Fruit fly (Drosophila melanogaster): ENCODE data around the gene CG34057.
"Not testable (repeated sequence)": the region's sequence is repeated elsewhere in the genome, so short reads cannot be mapped to it uniquely, and the experiment has no call there.

CG34057 gene

DNA sequence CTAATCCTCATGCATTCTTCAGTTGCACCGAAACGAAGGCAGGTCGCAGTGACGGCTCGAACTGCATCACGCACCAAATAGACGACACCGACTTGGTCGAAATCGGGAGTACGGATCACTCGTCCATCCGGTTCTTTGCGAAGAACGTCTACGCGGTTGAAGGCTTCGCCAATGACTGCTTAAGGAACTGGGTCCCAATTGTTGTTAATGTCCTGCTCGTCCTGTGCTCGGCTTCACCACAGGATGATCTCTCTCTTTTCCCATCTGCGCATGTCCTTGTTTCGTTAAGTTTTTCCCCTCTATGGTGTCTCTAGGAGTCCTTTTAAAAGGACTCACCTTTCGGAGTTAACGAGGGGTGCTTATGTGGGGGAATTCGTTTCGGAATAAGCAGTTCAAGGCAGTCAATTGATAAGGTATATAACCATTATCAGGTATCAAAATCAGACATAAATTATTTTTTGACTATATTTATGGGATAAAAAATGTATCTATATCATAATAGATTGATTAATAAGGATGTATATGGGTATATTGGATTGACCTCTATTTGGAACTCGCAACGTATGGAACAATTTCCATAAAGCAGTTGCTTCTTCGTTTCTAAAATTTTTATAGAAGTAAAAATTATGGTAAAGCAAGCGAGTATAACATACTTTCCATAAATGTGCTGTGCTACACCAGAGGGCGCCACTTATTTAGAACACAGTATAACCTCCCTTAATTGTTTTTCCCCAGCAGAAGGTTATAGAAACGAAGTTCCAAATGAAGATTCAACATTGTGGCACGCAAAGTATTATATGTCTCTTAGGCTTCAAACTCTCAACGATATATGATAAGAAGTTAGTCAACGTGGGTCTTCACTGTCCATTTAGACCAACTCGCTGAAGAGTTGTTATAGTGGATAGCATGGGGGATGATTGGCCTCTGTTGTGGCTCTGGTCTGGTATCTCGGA lies 39.8 kb upstream of the CG34057 start, which contains the start of gene dpr20 (continued):
- TF ChIP-seq Met (GFP tag; optimal IDR thresholded peaks at IDR 0.05) (peak; percentile 65), esn (GFP tag; optimal IDR thresholded peaks at IDR 0.05) (peak; percentile 66), CG34406 (GFP tag; optimal IDR thresholded peaks at IDR 0.05) (peak; percentile 44), OdsH (GFP tag; optimal IDR thresholded peaks at IDR 0.05) (peak; percentile 77), Ets21C (GFP tag; optimal IDR thresholded peaks at IDR 0.05) (peak; percentile 37), CG16779 (tag; optimal IDR thresholded peaks at IDR 0.05) (peak; percentile 32), CG9139 (GFP tag; optimal IDR thresholded peaks at IDR 0.05) (peak; percentile 53), Blimp-1 (GFP tag; optimal IDR thresholded peaks at IDR 0.05) (no peak), salr (GFP tag; optimal IDR thresholded peaks at IDR 0.05) (peak; percentile 38 to 55), CG8319 (GFP tag; optimal IDR thresholded peaks at IDR 0.05) (peak; percentile 36), fd85E (GFP tag; optimal IDR thresholded peaks at IDR 0.05) (peak; percentile 14), CG6163 (GFP tag; IDR thresholded peaks at IDR 0.05) (peak; percentile 91), CG4318 (GFP tag; optimal IDR thresholded peaks at IDR 0.05) (peak; percentile 61), Eip78C (GFP tag) (peak; percentile 95), CG11762 (GFP tag; optimal IDR thresholded peaks at IDR 0.05; ENCODE audit: insufficient read depth) (peak; percentile 67), achi (GFP tag; optimal IDR thresholded peaks at IDR 0.05) (peak; percentile 78), lz (GFP tag; optimal IDR thresholded peaks at IDR 0.05) (peak; percentile 61), ss (GFP tag; optimal IDR thresholded peaks at IDR 0.05) (peak; percentile 54 to 79), CG11902 (GFP tag; optimal IDR thresholded peaks at IDR 0.05) (peak; percentile 52), eg (GFP tag; IDR thresholded peaks at IDR 0.05) (peak; percentile 96), CG10669 (GFP tag; optimal IDR thresholded peaks at IDR 0.05) (peak; percentile 80)

DNA sequence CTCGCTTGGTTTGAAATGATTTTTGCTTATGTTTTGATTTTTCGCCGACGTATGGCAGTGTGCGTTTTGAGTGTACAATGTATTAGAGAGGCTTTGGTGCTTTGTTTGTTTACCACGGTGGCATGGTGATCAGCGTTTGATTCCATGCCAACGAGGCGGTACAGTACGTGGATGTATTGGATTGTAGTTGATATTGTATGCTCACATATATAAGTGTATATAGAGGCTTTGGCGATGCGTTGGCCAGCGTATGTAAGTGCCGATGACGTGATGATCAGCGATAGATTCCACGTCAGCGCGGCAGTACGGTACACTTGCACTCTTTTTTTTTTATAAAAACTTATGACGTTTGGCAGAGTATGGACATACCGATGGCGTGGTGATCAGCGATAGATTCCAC lies 32.1 kb upstream of the CG34057 start, which contains the start of gene CG12502:
Gene CG12502, plus strand, starts transcription at position 301 of the 400 bp plus-strand sequence.
- not testable (repeated sequence) for TF ChIP-seq CG16779 (tag; optimal IDR thresholded peaks at IDR 0.05); dsx (GFP tag; optimal IDR thresholded peaks at IDR 0.05; ENCODE audit: poor library complexity, severe bottlenecking); CG10631 (GFP tag; optimal IDR thresholded peaks at IDR 0.05)

DNA sequence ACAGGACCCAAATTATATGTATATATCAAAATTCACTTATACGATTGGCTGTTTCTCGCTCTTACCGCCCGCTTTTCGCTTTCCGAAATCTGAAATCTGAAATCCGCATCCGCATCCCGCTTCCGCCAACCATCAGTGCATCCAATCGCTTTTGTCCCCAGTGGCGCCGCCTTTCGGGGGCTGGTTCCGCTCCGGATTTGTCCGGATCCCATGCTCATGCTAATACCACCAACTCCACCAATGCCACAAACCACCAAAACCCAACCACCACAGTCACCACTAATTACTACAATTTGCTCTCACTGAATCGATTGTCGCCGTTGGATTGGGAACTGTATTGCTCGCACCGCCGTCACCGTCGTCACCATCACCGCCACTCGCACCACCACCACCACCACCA lies 28.4 kb upstream of the CG34057 start:
- TF ChIP-seq CG7368 (GFP tag; optimal IDR thresholded peaks at IDR 0.05): no peak
- no peak for TF ChIP-seq svp (GFP tag)
- TF ChIP-seq Lpt (GFP tag; optimal IDR thresholded peaks at IDR 0.05): no peak
- TF ChIP-seq Eip93F (GFP tag; optimal IDR thresholded peaks at IDR 0.05): no peak
- no peak for TF ChIP-seq Gug (GFP tag; IDR thresholded peaks at IDR 0.05)
- no peak for TF ChIP-seq CG8119 (GFP tag; IDR thresholded peaks at IDR 0.05)
- no peak for TF ChIP-seq CG31627 (GFP tag; optimal IDR thresholded peaks at IDR 0.05)
- no peak for TF ChIP-seq Ets21C (GFP tag; optimal IDR thresholded peaks at IDR 0.05)
- no peak for TF ChIP-seq Met (GFP tag; optimal IDR thresholded peaks at IDR 0.05)
- TF ChIP-seq ss (GFP tag; optimal IDR thresholded peaks at IDR 0.05): no peak
- TF ChIP-seq CG32006 (GFP tag; optimal IDR thresholded peaks at IDR 0.05): no peak
- no peak for TF ChIP-seq pdm3 (GFP tag; optimal IDR thresholded peaks at IDR 0.05)

DNA sequence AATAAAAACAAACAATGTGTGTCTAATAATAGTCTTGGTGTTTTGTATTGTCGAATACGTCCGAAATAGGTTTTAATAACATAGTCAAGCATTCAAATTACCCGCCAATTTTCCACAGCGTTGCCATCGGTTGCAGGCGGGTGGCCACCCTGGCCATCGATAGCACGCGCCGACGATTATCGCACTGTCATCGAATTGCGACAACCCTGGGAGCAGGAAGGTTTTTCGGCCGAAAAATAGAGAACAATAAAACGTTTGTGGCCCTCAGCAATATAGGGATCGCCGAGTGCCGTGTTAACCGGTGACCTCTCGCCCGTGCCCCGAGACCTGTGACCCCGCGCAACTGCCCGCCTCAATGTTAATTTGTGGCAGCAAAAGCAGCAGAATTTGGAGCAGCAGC lies 25.5 kb upstream of the CG34057 start, which contains the start of gene Usp10:
Gene Usp10, plus strand, starts transcription at position 187 of the 400 bp plus-strand sequence.
- TF ChIP-seq CG11902 (GFP tag; optimal IDR thresholded peaks at IDR 0.05): no peak
- peak; percentile 39 for TF ChIP-seq Eip78C (GFP tag)
- peak; percentile 84 for TF ChIP-seq svp (GFP tag)
- TF ChIP-seq Sox14 (GFP tag; optimal IDR thresholded peaks at IDR 0.05): peak; percentile 35
